Fruit fly (Drosophila melanogaster) ovary, adult (tissue): Measurements from ENCODE around the gene CG9004.

ENCODE experiments used
- CG17801 ChIP-seq: fragments of 200-800 bp; optimal IDR thresholded peaks from 2 replicates; lab custom pipeline; 2019; ENCODE audit warnings: missing biosample characterization, mild to moderate bottlenecking, missing genetic modification characterization, moderate library complexity; ENCODE audit not compliant: partially characterized antibody

CG9004 gene

DNA sequence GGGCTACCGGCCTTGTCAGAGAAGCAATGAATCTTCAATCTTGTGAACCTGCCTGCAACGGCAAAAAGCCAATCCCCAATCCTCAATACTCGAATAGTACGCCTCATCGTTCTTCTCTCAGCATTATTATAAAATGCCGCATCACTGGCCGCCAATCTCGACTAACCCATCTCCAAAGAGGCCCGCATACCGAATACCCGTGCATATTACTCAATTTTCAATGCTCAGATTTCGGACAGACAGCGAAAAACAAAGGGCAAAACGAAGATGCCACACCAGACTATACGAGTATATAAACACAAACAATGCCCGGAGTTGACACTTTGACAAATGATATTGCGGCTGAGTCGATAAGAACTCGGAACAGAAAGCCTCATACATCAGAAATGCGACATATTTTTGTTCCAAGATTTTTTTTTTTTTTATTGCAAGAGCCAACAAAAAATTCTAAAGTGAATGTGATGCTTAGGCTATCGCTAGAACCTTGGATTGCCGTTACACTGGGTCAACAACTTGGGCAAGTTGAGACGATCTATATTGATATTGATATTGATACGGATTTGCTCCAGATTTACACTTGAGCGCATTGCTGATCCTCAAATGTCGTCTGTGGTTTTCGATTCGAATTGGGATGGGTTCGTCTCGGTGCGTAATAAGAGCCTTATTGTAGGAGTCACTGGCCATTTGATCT, 19.4 kb downstream of the CG9004 start:
- TF ChIP-seq CG17801 (GFP tag; lab: Kevin White, UChicago), result no peak

DNA sequence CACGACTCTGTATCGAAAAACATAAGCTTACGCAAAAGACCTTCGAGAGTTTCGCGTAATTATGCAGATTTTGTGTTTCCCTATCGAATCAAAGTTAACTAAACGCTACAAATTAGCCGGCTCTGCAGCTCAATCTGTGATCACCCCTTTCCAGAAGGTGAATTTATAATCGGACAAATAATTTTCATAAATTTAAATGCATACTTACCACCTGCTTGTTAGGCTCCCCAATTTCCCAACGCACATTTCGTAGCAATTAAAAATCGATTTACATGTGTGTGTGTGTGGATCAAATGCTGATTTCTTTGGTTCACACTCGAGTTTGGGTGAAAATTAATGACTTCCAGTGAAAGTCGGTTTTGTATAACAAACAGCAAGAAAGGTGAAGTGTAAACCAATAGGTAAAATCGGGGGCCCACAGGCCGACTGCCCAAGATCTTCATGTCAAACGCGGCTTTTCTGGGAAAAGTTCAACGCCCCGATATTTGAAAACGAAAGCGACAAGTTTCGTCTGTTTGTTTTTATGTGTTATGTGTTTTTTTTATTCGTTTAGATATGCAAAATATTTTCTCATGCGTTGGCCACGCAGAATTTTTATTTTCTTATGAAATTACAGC, 24.2 kb downstream of the CG9004 start:
- TF ChIP-seq CG17801 (GFP tag; lab: Kevin White, UChicago), result no peak

DNA sequence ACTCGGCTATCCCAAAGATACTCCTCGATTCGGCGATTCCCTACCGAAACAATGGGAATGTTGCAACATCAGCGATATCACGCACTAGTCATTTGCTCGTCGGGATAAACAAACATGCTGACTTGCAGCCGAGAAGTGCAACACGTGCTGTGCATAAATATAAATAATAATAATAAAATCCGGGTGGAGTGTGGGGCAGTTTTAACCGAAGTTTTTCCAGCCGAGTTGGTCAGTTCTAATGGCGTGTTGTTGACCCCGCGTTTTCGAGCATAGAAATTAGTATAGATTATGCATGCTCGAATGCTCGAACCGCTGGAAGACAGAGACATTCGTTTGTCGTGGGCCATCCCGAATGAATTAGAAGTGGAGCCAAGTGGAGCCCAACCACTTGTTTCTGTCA, 25.1 kb downstream of the CG9004 start:
- no peak for TF ChIP-seq CG17801 (GFP tag; lab: Kevin White, UChicago)

DNA sequence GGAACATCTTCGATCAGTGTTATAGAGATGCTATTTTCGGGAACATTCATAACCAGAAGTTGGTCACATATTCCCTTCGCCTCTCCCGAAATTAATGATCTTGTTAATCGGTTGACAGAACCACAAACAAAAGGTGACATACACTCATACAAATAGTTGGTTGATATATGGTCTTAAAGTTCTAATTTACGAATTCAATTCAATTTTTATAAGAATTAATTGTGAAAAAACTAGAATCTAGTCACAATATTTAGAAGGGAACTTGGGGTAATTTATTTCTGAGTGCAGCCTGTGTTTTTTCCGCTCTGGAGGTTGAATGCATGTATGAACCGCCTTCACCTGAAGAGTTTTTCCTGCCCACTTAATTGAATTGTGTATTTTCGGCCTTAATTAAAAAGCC, 26.3 kb downstream of the CG9004 start:
- TF ChIP-seq CG17801 (GFP tag; lab: Kevin White, UChicago), result no peak

DNA sequence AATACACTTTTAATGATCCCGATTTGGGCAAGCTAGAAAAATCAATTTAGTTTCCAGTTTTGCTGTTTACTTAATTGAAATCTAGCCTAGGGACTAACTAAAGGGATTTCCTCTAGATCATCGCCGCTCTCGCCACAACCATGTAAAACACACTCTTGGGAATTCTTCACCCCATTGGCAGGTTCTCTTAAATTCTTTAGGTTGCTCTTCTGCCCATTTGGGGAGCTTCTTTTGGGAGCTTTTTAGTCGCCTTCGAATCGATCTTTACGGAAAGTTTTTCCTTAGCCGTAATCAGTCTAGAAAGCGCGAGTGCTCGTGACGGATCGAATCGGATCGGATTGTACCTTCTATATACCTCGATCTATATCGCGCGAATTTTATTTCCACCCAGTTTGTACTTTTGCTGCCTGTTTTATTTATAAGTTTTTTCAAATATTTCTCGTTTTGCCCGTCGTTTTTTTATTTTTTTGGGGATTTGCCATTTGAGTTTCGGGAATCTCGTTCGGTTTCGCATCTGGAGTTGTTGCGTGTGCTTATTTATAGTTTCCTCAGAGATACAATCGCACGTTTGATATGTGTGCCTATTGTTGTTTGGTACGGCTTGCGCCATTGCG, 26.8 kb downstream of the CG9004 start:
- TF ChIP-seq CG17801 (GFP tag; lab: Kevin White, UChicago), result no peak

DNA sequence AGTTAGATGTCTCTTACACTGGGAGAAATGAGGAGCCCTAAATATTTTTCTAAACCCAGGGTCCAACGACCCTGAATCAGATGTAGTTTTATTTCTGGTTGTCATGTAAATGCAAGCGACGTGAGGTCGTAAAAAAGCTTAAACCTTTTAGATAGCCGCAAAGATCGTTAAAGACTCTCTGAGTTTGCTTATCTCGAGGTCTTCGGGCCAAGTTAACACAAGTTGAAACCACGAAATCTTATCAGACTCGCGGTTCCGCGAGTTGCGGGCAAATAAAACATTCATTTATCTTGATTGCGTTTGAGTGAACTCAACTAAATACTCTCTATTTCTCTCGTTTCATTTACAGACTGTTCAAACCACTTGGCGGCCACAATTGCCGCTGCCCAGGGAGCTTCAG, 28.7 kb downstream of the CG9004 start:
- TF ChIP-seq CG17801 (GFP tag; lab: Kevin White, UChicago), result no peak

DNA sequence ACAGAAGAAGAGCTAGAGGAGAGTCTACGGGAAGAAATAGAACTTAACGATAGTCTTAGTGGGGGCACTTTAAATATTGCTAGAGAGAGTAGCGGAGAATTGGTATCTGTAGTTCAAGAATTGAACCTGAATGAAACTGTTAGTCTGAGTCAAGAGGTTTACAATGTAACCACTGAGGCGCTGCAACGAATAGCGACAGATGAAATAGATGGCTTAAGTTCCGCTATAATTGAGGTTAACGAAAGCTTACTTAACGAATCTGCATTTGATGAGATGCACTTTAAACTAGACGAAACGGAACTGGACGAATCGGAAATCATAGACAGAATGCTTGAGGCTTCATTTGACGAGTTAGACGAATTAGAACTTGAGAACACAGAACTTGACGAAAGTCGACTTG, 33.7 kb downstream of the CG9004 start:
- no peak for TF ChIP-seq CG17801 (GFP tag; lab: Kevin White, UChicago)

DNA sequence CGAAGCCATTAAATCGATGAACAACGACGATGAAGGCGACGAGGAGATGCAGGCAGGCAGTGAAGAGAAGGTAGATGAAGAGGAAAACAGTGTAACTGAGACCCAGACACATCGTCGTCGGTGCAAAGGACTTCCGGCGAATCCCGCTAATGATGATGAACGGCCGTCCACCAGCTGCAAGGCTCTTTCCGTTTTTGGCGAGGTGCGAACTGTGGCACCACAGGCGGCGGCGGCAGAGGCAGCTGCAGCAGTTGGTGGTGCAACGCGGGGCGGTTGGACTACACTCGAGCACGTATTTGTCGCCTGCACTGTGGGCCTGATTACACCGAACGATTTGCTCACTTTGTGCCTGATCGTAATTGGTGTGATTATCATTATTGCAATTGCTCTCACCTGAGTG, 34.4 kb downstream of the CG9004 start:
- no peak for TF ChIP-seq CG17801 (GFP tag; lab: Kevin White, UChicago)

DNA sequence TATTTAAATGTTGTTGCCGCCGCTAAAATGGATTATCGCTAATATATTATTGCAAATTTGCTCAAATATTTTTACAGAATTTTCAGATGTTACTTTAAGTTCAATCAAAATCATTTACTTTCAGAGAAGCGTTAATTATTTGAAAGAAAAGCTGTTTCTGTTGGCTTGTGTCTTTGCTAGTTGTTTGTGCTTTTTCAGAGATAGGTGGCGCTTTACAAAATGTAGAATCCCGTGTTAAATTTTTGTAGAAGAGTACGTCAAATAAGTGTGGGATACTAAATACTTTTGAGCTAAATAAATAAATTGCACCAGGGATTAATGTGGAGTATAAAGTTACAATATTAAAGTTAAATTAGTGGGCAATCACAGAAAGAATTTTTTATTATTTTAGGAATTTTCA, 35.8 kb downstream of the CG9004 start:
- TF ChIP-seq CG17801 (GFP tag; lab: Kevin White, UChicago), result no peak

DNA sequence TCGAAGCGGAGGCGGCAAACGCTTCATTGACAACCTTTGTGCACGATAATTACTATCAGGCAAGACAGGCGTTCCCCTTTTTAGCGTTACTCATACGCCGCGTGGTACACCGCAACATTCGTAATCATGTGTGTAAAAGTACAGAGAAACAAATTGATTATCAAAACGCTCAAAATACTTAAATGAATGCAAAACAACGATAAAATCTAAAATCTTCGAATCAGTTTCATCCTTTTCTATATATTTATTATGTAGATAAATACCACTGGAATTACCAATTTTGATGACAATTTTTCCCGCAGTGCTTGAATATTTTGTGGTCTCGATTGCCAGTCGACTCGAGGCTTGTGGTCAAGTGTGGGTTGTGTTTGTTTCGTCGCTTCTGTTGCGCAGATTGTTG, 37.3 kb downstream of the CG9004 start:
- no peak for TF ChIP-seq CG17801 (GFP tag; lab: Kevin White, UChicago)

DNA sequence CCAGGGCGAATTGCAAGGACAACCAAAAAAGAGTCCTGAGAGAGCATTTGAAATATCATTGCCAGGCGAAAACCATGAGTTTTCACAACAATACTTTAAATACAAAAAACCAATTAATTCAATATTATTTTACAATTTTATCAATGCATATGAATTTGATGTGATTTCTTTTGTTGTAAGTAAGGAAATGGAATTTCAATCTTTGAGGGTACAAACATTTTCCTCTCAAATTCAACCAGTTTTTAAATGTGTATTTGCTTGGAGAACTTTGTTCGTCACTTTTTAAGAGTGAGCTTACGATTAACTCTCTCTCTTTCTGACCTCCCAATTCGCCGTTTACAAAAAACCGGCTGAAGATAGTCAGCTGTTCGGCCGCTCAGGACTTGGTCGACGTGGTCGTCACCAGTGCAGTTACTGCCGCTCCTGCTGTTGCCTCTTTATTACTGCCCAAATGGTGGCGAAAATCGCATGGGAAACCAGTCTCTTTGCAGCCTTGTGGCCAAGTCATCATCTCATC, 38.1 kb downstream of the CG9004 start:
- no peak for TF ChIP-seq CG17801 (GFP tag; lab: Kevin White, UChicago)

DNA sequence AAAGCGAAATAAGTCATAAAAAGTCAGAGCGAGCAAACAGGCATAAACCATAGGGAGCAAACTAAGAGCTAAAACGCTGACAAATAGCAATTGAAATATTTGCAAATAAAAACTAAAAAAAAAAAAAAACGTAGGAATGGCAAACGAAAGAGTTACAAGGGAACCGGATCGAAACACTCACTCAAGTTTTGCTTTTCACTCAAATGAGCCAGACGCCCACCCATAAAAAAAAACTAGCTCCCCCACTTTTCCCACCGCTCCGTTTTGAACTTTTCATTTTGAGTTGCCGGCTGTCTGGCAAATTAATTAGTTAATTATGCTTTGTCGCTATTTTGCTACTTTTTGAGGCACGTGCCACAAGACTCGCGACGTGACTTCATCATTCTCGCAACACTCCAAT, 41.3 kb downstream of the CG9004 start:
- no peak for TF ChIP-seq CG17801 (GFP tag; lab: Kevin White, UChicago)

DNA sequence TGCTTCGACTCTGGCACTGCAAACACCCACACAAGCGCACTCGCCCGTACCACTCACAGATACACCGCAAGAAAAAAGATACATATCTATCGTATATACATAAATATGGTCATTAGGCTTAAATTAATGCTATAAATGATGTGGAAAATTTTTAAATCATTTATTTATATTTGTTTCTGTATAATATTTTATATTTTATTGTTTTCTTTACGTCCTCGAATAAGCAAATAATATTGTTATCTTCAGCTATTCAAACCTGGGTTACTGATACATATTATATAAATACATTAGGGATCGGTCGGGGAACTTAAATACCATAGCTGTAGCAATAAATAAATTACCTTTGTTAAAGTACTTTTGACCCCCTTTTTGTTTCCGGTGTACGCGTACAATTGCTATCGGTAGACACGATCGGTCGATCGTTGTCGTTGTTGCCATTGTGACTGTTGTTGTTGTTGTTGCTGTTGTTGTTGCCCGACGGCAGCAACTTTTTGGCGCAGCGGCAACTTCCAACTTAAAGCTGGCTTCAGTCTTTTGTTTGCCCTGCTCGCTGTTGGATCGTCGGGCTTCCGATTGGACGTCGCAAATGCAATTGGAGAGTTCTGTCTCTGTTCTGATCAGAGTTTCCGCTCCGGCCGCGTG, 44.0 kb downstream of the CG9004 start:
- peak; percentile 95 for TF ChIP-seq CG17801 (GFP tag; lab: Kevin White, UChicago)

DNA sequence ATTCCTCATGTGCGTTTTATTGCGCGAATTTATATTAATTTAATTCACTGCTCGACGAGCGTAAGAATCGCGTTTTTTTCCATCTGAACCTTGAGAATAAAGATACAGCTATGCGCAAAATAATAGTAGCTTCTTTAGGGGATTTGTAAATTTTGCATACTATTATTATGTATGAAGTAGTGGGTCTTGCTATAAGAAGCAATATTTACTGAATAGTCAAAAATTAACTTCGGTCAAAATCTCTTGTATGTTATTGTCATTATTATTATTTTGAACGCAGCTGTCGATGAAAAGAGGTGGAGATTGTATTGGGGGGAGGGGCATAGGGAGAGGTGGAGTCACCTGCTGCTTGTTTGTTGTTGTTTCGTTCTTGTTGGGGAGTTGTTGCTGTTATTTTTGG, 45.2 kb downstream of the CG9004 start:
- peak; percentile 87 for TF ChIP-seq CG17801 (GFP tag; lab: Kevin White, UChicago)

DNA sequence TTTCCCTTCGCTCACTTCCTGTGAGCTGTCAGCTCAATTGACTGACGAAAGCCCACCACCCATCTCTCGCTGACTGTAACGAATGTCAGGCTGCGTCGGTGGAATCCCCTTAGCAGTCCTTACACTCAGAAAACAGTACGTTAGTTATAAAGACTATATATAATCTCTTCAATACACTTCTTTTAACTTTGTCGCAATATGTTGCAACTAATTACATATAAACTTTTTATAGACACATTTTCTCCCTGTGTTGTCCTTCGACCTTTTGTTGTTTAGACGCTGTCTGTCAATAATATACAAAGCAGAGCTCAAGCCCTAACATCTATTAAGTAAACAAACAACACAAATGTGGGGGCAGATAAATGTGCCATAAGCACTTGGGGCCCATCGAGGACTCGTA, 47.6 kb downstream of the CG9004 start:
- no peak for TF ChIP-seq CG17801 (GFP tag; lab: Kevin White, UChicago)
